Worm (Caenorhabditis elegans) whole organism, L4/young adult: ENCODE results near the gene ZK1073.1.

ENCODE experiments used
- W03F9.2 ChIP-seq: fragments of 150-350 bp; optimal IDR thresholded peaks from 2 replicates; lab custom pipeline; 2014; ENCODE audit warnings: missing biosample characterization, missing genetic modification characterization
- dao-5 ChIP-seq: sonication (generic microtip); optimal IDR thresholded peaks from 2 replicates; lab custom pipeline; 2016; ENCODE audit warnings: missing genotype, missing genetic modification characterization, moderate library complexity, missing compliant biosample characterization
- him-1 ChIP-seq: sonication (generic microtip); optimal IDR thresholded peaks from 2 replicates; lab custom pipeline; 2016; ENCODE audit warnings: missing genotype, missing genetic modification reagents, missing genetic modification characterization, missing compliant biosample characterization

ZK1073.1 gene

ce11 chrX:16146972-16147593, 18.4 kb upstream of the ZK1073.1 start, which contains the start of gene F09C8.2:
TSS of gene F09C8.2 (minus strand) at chrX:16147022.
- TF ChIP-seq dao-5 (no peak), him-1 (tag; lab: Kevin White, UChicago) (no peak), W03F9.2 (no peak)

- TF ChIP-seq W03F9.2, result no peak
- TF ChIP-seq him-1 (tag; lab: Kevin White, UChicago), result no peak
- TF ChIP-seq dao-5, result no peak
Measured at ce11 chrX:16145244-16145643, 16.6 kb upstream of the ZK1073.1 start.

ce11 chrX:16144584-16144983, 15.9 kb upstream of the ZK1073.1 start:
- TF ChIP-seq W03F9.2, result no peak
- TF ChIP-seq him-1 (tag; lab: Kevin White, UChicago), result no peak

ce11 chrX:16143853-16144252, 15.2 kb upstream of the ZK1073.1 start:
- no peak for TF ChIP-seq him-1 (tag; lab: Kevin White, UChicago)
- TF ChIP-seq W03F9.2, result no peak
- TF ChIP-seq dao-5, result no peak

ce11 chrX:16140822-16141221, 12.2 kb upstream of the ZK1073.1 start:
- TF ChIP-seq him-1 (tag; lab: Kevin White, UChicago) (no peak), dao-5 (no peak), W03F9.2 (no peak)

ce11 chrX:16133815-16134214, 5.2 kb upstream of the ZK1073.1 start:
- TF ChIP-seq dao-5 (no peak), him-1 (tag; lab: Kevin White, UChicago) (peak; percentile 2), W03F9.2 (no peak)

ce11 chrX:16131044-16131443, 2.4 kb upstream of the ZK1073.1 start:
- TF ChIP-seq dao-5 (no peak), W03F9.2 (no peak), him-1 (tag; lab: Kevin White, UChicago) (no peak)

ce11 chrX:16130213-16130612, 1.5 kb upstream of the ZK1073.1 start:
- TF ChIP-seq dao-5, result no peak
- no peak for TF ChIP-seq W03F9.2
- TF ChIP-seq him-1 (tag; lab: Kevin White, UChicago), result no peak

ce11 chrX:16124794-16125193, 3.9 kb downstream of the ZK1073.1 start:
- TF ChIP-seq dao-5, result no peak
- no peak for TF ChIP-seq him-1 (tag; lab: Kevin White, UChicago)
- no peak for TF ChIP-seq W03F9.2

ce11 chrX:16124290-16124689, 4.4 kb downstream of the ZK1073.1 start:
- TF ChIP-seq W03F9.2 (no peak), him-1 (tag; lab: Kevin White, UChicago) (no peak), dao-5 (no peak)

- TF ChIP-seq dao-5 (no peak), W03F9.2 (no peak), him-1 (tag; lab: Kevin White, UChicago) (no peak)
Measured at ce11 chrX:16122628-16123027, 6.0 kb downstream of the ZK1073.1 start.

ce11 chrX:16117618-16118017, 11.0 kb downstream of the ZK1073.1 start:
- TF ChIP-seq dao-5 (no peak), him-1 (tag; lab: Kevin White, UChicago) (no peak), W03F9.2 (no peak)

ce11 chrX:16117176-16117575, 11.5 kb downstream of the ZK1073.1 start:
- TF ChIP-seq W03F9.2, result no peak

ce11 chrX:16116279-16116678, 12.4 kb downstream of the ZK1073.1 start:
- TF ChIP-seq W03F9.2 (no peak), him-1 (tag; lab: Kevin White, UChicago) (no peak), dao-5 (no peak)

ce11 chrX:16113996-16114395, 14.7 kb downstream of the ZK1073.1 start:
- TF ChIP-seq him-1 (tag; lab: Kevin White, UChicago) (no peak), dao-5 (no peak), W03F9.2 (no peak)

ce11 chrX:16112923-16113322, 15.7 kb downstream of the ZK1073.1 start:
- TF ChIP-seq him-1 (tag; lab: Kevin White, UChicago), result no peak
- TF ChIP-seq dao-5, result no peak
- TF ChIP-seq W03F9.2, result no peak
